Worm (Caenorhabditis elegans) whole organism, late embryonic: ENCODE results near the gene C18A11.1.

ENCODE experiments used
- C38D4.7 ChIP-seq: fragments of 200-800 bp; sonication (Bioruptor generic); optimal IDR thresholded peaks from 2 replicates; lab custom pipeline; 2018; ENCODE audit warnings: mild to moderate bottlenecking, missing genetic modification characterization, moderate library complexity, missing compliant biosample characterization
- K09A11.1 ChIP-seq: sonication (generic microtip); optimal IDR thresholded peaks from 2 replicates; lab custom pipeline; 2017; ENCODE audit warnings: antibody characterized with exemption, mild to moderate bottlenecking, missing genetic modification characterization, missing compliant biosample characterization; ENCODE audit not compliant: insufficient read depth
- T23F11.4 ChIP-seq: fragments of 200-800 bp; sonication (Bioruptor generic); optimal IDR thresholded peaks from 2 replicates; lab custom pipeline; 2018; ENCODE audit warnings: mild to moderate bottlenecking, missing genetic modification characterization, missing compliant biosample characterization
- ceh-18 ChIP-seq: sonication (generic microtip); optimal IDR thresholded peaks from 2 replicates; lab custom pipeline; 2016; ENCODE audit warnings: missing genetic modification characterization, missing compliant biosample characterization
- ceh-19 ChIP-seq: fragments of 200-800 bp; sonication (Bioruptor generic); optimal IDR thresholded peaks from 2 replicates; lab custom pipeline; 2018; ENCODE audit warnings: mild to moderate bottlenecking, missing genetic modification characterization, missing compliant biosample characterization
- ceh-24 ChIP-seq: sonication (generic microtip); optimal IDR thresholded peaks from 2 replicates; lab custom pipeline; 2016; ENCODE audit warnings: mild to moderate bottlenecking, missing genetic modification characterization, missing compliant biosample characterization
- ceh-34 ChIP-seq: sonication (generic microtip); optimal IDR thresholded peaks from 2 replicates; lab custom pipeline; 2016; ENCODE audit warnings: mild to moderate bottlenecking, missing genetic modification characterization, missing compliant biosample characterization
- ceh-48 ChIP-seq: sonication (generic microtip); optimal IDR thresholded peaks from 2 replicates; lab custom pipeline; 2016; ENCODE audit warnings: missing genetic modification characterization, inconsistent platforms, missing compliant biosample characterization
- ceh-6 ChIP-seq: fragments of 200-800 bp; sonication (Bioruptor generic); optimal IDR thresholded peaks from 2 replicates; lab custom pipeline; 2018; ENCODE audit warnings: mild to moderate bottlenecking, missing genetic modification characterization, missing compliant biosample characterization
- ceh-9 ChIP-seq: sonication (generic microtip); optimal IDR thresholded peaks from 2 replicates; lab custom pipeline; 2016; ENCODE audit warnings: mild to moderate bottlenecking, missing genetic modification characterization, inconsistent platforms, missing compliant biosample characterization
- ets-4 ChIP-seq: sonication (generic microtip); optimal IDR thresholded peaks from 2 replicates; lab custom pipeline; 2016; ENCODE audit warnings: missing genetic modification characterization, missing compliant biosample characterization
- eyg-1 ChIP-seq: sonication (generic microtip); optimal IDR thresholded peaks from 2 replicates; lab custom pipeline; 2016; ENCODE audit warnings: missing genotype, missing genetic modification characterization, missing compliant biosample characterization
- fax-1 ChIP-seq: sonication (generic microtip); optimal IDR thresholded peaks from 2 replicates; lab custom pipeline; 2016; ENCODE audit warnings: missing genotype, missing genetic modification characterization, missing compliant biosample characterization
- fkh-6 ChIP-seq: sonication (generic microtip); optimal IDR thresholded peaks from 2 replicates; lab custom pipeline; 2016; ENCODE audit warnings: missing genetic modification characterization, missing compliant biosample characterization
- gmeb-2 ChIP-seq: sonication (generic microtip); optimal IDR thresholded peaks from 2 replicates; lab custom pipeline; 2016; ENCODE audit warnings: missing genetic modification characterization, inconsistent platforms, missing compliant biosample characterization
- hlh-13 ChIP-seq: fragments of 200-800 bp; sonication (Bioruptor generic); optimal IDR thresholded peaks from 2 replicates; lab custom pipeline; 2018; ENCODE audit warnings: mild to moderate bottlenecking, missing genetic modification characterization, missing compliant biosample characterization
- hlh-30 ChIP-seq: sonication (generic microtip); optimal IDR thresholded peaks from 2 replicates; lab custom pipeline; 2017; ENCODE audit warnings: antibody characterized with exemption, missing genetic modification characterization, missing compliant biosample characterization; ENCODE audit not compliant: insufficient read depth
- hlh-6 ChIP-seq: sonication (generic microtip); optimal IDR thresholded peaks from 2 replicates; lab custom pipeline; 2016; ENCODE audit warnings: missing genotype, missing genetic modification characterization, missing compliant biosample characterization
- hlh-8 ChIP-seq: sonication (generic microtip); optimal IDR thresholded peaks from 2 replicates; lab custom pipeline; 2016; ENCODE audit warnings: missing genotype, missing genetic modification characterization, missing compliant biosample characterization
- lim-6 ChIP-seq: sonication (generic microtip); optimal IDR thresholded peaks from 2 replicates; lab custom pipeline; 2016; ENCODE audit warnings: missing genetic modification characterization, missing compliant biosample characterization
- lin-11 ChIP-seq: fragments of 200-800 bp; sonication (Bioruptor generic); optimal IDR thresholded peaks from 2 replicates; lab custom pipeline; 2018; ENCODE audit warnings: mild to moderate bottlenecking, missing genetic modification characterization, missing compliant biosample characterization
- mec-3 ChIP-seq: sonication (generic microtip); optimal IDR thresholded peaks from 2 replicates; lab custom pipeline; 2016; ENCODE audit warnings: borderline replicate concordance, missing genetic modification characterization, missing compliant biosample characterization
- nfya-1 ChIP-seq: sonication (generic microtip); optimal IDR thresholded peaks from 2 replicates; lab custom pipeline; 2017; ENCODE audit warnings: missing genetic modification characterization, mild to moderate bottlenecking, missing compliant biosample characterization, antibody characterized with exemption, moderate library complexity
- nhr-232 ChIP-seq: sonication (generic microtip); optimal IDR thresholded peaks from 2 replicates; lab custom pipeline; 2016; ENCODE audit warnings: missing genetic modification characterization, missing compliant biosample characterization
- npax-4 ChIP-seq: sonication (generic microtip); optimal IDR thresholded peaks from 2 replicates; lab custom pipeline; 2016; ENCODE audit warnings: missing genetic modification characterization, missing compliant biosample characterization
- pat-9 ChIP-seq: fragments of 200-800 bp; sonication (Bioruptor generic); optimal IDR thresholded peaks from 2 replicates; lab custom pipeline; 2018; ENCODE audit warnings: mild to moderate bottlenecking, missing genetic modification characterization, moderate library complexity, missing compliant biosample characterization
- pha-4 ChIP-seq: fragments of 150-350 bp; optimal IDR thresholded peaks from 2 replicates; lab custom pipeline; 2018; ENCODE audit warnings: missing biosample characterization, missing genetic modification reagents, missing genetic modification characterization
- pqm-1 ChIP-seq: sonication (generic microtip); optimal IDR thresholded peaks from 2 replicates; lab custom pipeline; 2016; ENCODE audit warnings: missing genetic modification characterization, missing compliant biosample characterization
- pros-1 ChIP-seq: fragments of 150-350 bp; optimal IDR thresholded peaks from 2 replicates; lab custom pipeline; 2014; ENCODE audit warnings: missing biosample characterization, missing genetic modification reagents, missing genetic modification characterization
- ref-2 ChIP-seq: sonication (generic microtip); optimal IDR thresholded peaks from 2 replicates; lab custom pipeline; 2016; ENCODE audit warnings: missing genetic modification characterization, missing compliant biosample characterization
- rnt-1 ChIP-seq: sonication (generic microtip); optimal IDR thresholded peaks from 2 replicates; lab custom pipeline; 2016; ENCODE audit warnings: missing genetic modification characterization, missing compliant biosample characterization
- sdc-2 ChIP-seq: sonication (generic microtip); optimal IDR thresholded peaks from 2 replicates; lab custom pipeline; 2016; ENCODE audit warnings: missing genotype, missing genetic modification characterization, missing compliant biosample characterization
- sox-2 ChIP-seq: fragments of 200-800 bp; sonication (Bioruptor generic); IDR thresholded peaks from 2 replicates; pipeline ENCODE4 v1.3.6; 2022; ENCODE audit warnings: missing genetic modification reagents, missing genetic modification characterization, missing compliant biosample characterization
- tbx-2 ChIP-seq: sonication (generic microtip); optimal IDR thresholded peaks from 2 replicates; lab custom pipeline; 2016; ENCODE audit warnings: missing genetic modification characterization, missing compliant biosample characterization
- ttx-3 ChIP-seq: sonication (generic microtip); optimal IDR thresholded peaks from 2 replicates; lab custom pipeline; 2016; ENCODE audit warnings: missing genetic modification reagents, missing genetic modification characterization, missing compliant biosample characterization
- unc-3 ChIP-seq, 2 experiments: fragments of 200-800 bp in 1 of 2; sonication (Bioruptor generic) in 1 of 2; sonication (generic microtip) in 1 of 2; conservative IDR thresholded peaks in 1 of 2; optimal IDR thresholded peaks in 1 of 2; 2 replicates each; pipeline versions ENCODE4 v1.3.6 to Lab custom; 2016 to 2022; ENCODE audit warnings: missing compliant biosample characterization in 2 of 2, missing genetic modification characterization in 2 of 2, missing genetic modification reagents in 1 of 2
- unc-55 ChIP-seq: sonication (generic microtip); optimal IDR thresholded peaks from 2 replicates; lab custom pipeline; 2017; ENCODE audit warnings: missing biosample characterization, missing genetic modification reagents, missing genetic modification characterization
- unc-86 ChIP-seq: sonication (generic microtip); optimal IDR thresholded peaks from 2 replicates; lab custom pipeline; 2016; ENCODE audit warnings: missing genetic modification characterization, missing compliant biosample characterization
- ztf-16 ChIP-seq: sonication (generic microtip); optimal IDR thresholded peaks from 2 replicates; lab custom pipeline; 2017; ENCODE audit warnings: missing genetic modification characterization, missing compliant biosample characterization

Gene C18A11.1

DNA sequence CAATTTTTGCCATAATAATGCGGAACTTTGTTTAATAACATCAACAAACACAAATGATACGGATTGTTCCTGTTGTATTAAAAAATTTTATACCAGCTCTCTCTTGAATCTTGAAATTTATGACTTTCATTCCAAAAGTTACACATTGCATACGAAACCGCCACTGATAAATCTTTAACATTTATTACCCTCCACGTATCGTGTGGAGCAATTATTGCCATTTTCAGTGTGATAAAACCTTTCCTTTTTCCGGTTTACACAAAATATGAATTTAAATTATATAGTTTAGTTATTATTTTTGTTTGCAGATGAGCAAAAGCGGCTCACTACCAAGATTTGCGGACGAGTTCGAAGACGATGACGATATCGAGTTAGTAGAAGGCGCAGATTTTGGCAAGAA is 8.3 kb upstream of the C18A11.1 start, which contains the start of gene C18A11.3:
TSS of gene C18A11.3 (plus strand) at position 301 of the 400 bp plus-strand sequence.
- TF ChIP-seq ztf-16 (tag; lab: Kevin White, UChicago) (no peak), ceh-6 (GFP tag; lab: Kevin White, UChicago) (no peak), rnt-1 (tag; lab: Kevin White, UChicago) (no peak), npax-4 (no peak), T23F11.4 (GFP tag; lab: Kevin White, UChicago) (no peak), unc-86 (tag; lab: Kevin White, UChicago) (no peak), ceh-9 (tag; lab: Kevin White, UChicago) (no peak), K09A11.1 (no peak), ceh-48 (tag; lab: Kevin White, UChicago) (no peak), ceh-24 (tag; lab: Kevin White, UChicago) (no peak), tbx-2 (no peak)

DNA sequence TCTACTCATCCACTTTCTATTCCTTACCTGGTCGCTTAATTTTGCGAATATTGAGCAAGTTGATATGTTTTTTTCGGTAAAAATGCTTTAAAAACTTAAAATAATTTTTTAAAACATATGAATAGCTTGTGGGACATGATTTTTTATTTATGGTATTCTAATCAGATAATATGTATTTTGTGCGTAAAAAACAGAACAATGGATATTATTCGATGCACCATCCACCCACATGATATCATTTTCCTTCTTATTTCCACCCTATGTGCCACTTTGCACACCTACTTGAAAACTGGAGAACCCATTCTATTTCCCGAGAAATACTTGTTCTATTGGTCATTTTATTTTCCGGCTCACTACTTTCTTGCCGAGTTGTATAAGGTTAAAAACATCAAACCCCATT is 1.9 kb upstream of the C18A11.1 start, which contains the start of gene C18A11.2:
TSS of gene C18A11.2 (plus strand) at position 301 of the 400 bp plus-strand sequence.
- TF ChIP-seq hlh-8 (tag; lab: Kevin White, UChicago) (no peak), sdc-2 (tag; lab: Kevin White, UChicago) (no peak)

DNA sequence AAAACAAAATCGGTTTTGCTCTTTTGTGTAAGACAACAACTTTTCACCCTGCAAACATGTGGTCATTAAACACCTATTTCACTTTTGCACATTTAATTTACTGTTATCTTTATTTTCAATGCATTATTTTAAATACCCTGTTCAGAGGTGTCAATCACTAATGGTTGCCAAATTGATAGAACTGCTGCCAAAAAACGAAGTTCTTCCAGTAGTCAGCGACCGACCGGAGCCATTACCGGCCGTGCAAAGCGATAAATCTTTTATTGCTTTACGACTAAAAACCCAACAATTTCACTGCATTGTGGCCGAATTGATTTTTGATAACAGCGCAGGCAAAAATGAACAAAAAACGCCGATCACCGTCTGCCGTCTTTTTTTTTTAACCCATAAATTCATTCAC is 5.4 kb downstream of the C18A11.1 start:
- TF ChIP-seq mec-3 (tag; lab: Kevin White, UChicago) (no peak), eyg-1 (tag; lab: Kevin White, UChicago) (no peak), hlh-6 (tag; lab: Kevin White, UChicago) (no peak), ceh-19 (no peak), gmeb-2 (tag; lab: Kevin White, UChicago) (no peak), unc-86 (tag; lab: Kevin White, UChicago) (no peak), unc-55 (GFP tag; lab: Kevin White, UChicago) (no peak), nhr-232 (no peak), pros-1 (no peak), C38D4.7 (no peak)

DNA sequence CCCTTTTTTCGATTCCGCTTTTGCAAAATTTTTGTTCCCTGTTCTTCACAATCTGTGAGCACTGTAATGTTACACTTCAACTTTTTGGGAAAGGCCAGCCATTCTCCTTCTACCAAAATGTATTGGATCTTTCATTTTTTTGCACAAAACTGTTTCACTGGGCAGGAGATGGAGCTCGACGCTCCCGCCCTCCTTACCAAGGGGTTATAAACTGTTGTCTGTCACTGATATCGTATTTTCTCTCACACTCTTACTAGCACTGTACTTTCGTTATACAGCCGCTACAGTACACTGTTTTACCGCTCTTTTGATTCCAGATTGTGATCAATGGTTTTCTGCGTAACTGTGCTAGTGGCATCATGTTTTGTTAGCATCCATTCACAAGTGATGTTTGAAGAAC is 8.6 kb downstream of the C18A11.1 start, which contains the start of gene C46F2.1:
TSS of gene C46F2.1 (plus strand) at position 301 of the 400 bp plus-strand sequence.
- no peak for TF ChIP-seq ceh-48 (tag; lab: Kevin White, UChicago)
- TF ChIP-seq ceh-18 (tag; lab: Kevin White, UChicago) = no peak
- TF ChIP-seq rnt-1 (tag; lab: Kevin White, UChicago) = no peak
- no peak for TF ChIP-seq sdc-2 (tag; lab: Kevin White, UChicago)
- TF ChIP-seq ref-2 (tag; lab: Kevin White, UChicago) = no peak
- no peak for TF ChIP-seq pros-1
- TF ChIP-seq sox-2 (GFP tag; lab: Robert Waterston, UW) = no peak

DNA sequence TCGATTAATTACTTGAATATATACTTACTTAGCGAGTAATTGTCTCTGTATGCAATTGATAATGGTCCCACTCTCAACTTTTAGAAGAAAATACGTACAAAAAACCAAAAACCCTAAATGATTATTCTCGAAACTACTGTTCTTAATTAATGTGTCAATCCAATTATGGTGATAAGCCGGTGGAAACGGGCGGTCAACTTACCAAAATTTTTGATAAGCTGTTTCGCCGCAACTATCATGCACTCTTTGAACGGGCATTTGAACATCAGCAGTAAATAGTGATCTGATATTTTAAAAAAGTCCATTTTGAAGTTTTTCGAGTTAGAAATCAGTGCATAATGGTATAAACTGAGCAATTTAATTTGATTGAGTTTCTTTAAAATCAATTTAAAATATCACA is 9.2 kb downstream of the C18A11.1 start:
- TF ChIP-seq pha-4 (no peak), nhr-232 (no peak), npax-4 (no peak), hlh-13 (GFP tag; lab: Kevin White, UChicago) (no peak)

DNA sequence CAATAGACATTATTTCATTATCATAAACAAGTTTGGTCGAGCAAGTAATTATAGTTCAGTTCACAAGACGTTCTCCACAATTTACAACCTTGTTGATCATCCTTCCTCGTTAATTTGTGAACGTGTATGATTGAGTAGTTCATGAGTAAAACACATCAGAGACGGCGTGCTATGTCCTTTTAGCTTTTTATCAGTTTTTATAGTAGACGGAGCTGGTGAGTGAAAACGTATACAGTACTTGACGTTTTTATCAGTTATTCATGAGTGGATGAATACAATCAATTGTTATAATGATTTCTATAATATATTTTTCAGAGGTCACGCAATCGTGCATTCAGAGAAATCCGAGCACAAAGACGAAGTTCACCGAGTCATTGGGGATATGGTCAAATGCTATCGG is 9.8 kb downstream of the C18A11.1 start:
- TF ChIP-seq ttx-3 (tag; lab: Kevin White, UChicago) = no peak
- no peak for TF ChIP-seq tbx-2
- no peak for TF ChIP-seq T23F11.4 (GFP tag; lab: Kevin White, UChicago)
- no peak for TF ChIP-seq pat-9 (tag; lab: Kevin White, UChicago)
- TF ChIP-seq pha-4 = no peak
- no peak for TF ChIP-seq ceh-48 (tag; lab: Kevin White, UChicago)
- no peak for TF ChIP-seq fkh-6 (tag; lab: Kevin White, UChicago)

DNA sequence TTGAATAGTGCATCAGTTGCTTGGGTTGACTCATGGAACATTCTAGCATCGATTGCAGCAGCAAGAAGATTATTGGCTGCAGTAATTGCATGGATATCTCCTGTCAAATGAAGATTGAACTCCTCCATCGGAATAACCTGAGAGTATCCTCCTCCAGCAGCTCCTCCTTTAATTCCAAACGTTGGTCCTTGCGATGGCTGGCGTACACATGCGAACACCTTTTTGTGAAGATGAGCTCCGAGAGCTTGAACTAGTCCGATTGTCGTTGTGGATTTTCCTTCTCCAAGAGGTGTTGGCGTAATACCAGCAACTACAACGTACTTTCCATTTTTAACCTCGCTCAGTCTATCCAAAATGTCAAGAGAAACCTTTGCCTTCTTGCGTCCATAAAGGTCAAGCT is 13.6 kb downstream of the C18A11.1 start:
- TF ChIP-seq ceh-34 (tag; lab: Kevin White, UChicago) = no peak
- TF ChIP-seq gmeb-2 (tag; lab: Kevin White, UChicago) = no peak
- no peak for TF ChIP-seq pha-4
- no peak for TF ChIP-seq unc-3 (GFP tag; conservative IDR thresholded peaks at IDR 0.05; lab: Robert Waterston, UW)
- no peak for TF ChIP-seq unc-3 (tag; optimal IDR thresholded peaks at IDR 0.05; lab: Kevin White, UChicago)
- TF ChIP-seq lim-6 = no peak
- no peak for TF ChIP-seq sox-2 (GFP tag; lab: Robert Waterston, UW)
- TF ChIP-seq pqm-1 (tag; lab: Kevin White, UChicago) = no peak
- TF ChIP-seq nfya-1 (tag; lab: Kevin White, UChicago) = no peak
- no peak for TF ChIP-seq fax-1 (tag; lab: Kevin White, UChicago)
- no peak for TF ChIP-seq lin-11 (tag; lab: Kevin White, UChicago)
- no peak for TF ChIP-seq hlh-30 (tag; lab: Kevin White, UChicago)
- no peak for TF ChIP-seq mec-3 (tag; lab: Kevin White, UChicago)
- TF ChIP-seq K09A11.1 = no peak
- no peak for TF ChIP-seq ets-4 (tag; lab: Kevin White, UChicago)
